Worm (Caenorhabditis elegans) whole organism, L1 larva: ENCODE results near the gene rab-14.

Experiments used
- C04F5.9 ChIP-seq: sonication (generic microtip); optimal IDR thresholded peaks from 2 replicates; lab custom pipeline; 2016; ENCODE audit warnings: missing genetic modification characterization, missing compliant biosample characterization
- C34B4.2 ChIP-seq: sonication (generic microtip); optimal IDR thresholded peaks from 2 replicates; lab custom pipeline; 2017; ENCODE audit warnings: mild to moderate bottlenecking, missing genetic modification characterization, missing compliant biosample characterization
- F16B12.6 ChIP-seq: fragments of 150-350 bp; optimal IDR thresholded peaks from 2 replicates; lab custom pipeline; 2014; ENCODE audit warnings: missing biosample characterization, missing genetic modification characterization
- alr-1 ChIP-seq: fragments of 200-800 bp; sonication (Bioruptor generic); optimal IDR thresholded peaks from 2 replicates; lab custom pipeline; 2018; ENCODE audit warnings: borderline replicate concordance, mild to moderate bottlenecking, missing genetic modification characterization, missing compliant biosample characterization
- aly-2 ChIP-seq: fragments of 150-350 bp; optimal IDR thresholded peaks from 2 replicates; lab custom pipeline; 2014; ENCODE audit warnings: missing biosample characterization, missing genetic modification characterization
- ceh-63 ChIP-seq: fragments of 200-800 bp; sonication (Bioruptor generic); optimal IDR thresholded peaks from 2 replicates; lab custom pipeline; 2018; ENCODE audit warnings: mild to moderate bottlenecking, missing genetic modification characterization, missing compliant biosample characterization
- ceh-82 ChIP-seq, 3 experiments: fragments of 150-350 bp in 1 of 3; sonication (generic microtip) in 2 of 3; optimal IDR thresholded peaks; 2 replicates each; lab custom pipeline; 2014 to 2017; ENCODE audit warnings: missing biosample characterization in 3 of 3, missing genetic modification characterization in 3 of 3
- efl-1 ChIP-seq, 4 experiments: fragments of 150-350 bp; optimal IDR thresholded peaks in 3 of 4; peaks in 1 of 4; 1 replicate in 1 of 4; 2 replicates in 3 of 4; lab custom pipeline; 2014; ENCODE audit warnings: missing biosample characterization in 2 of 4, missing genetic modification characterization in 2 of 4, missing genetic modification reagents in 2 of 4
- efl-3 ChIP-seq: fragments of 200-800 bp; sonication (Bioruptor generic); optimal IDR thresholded peaks from 2 replicates; lab custom pipeline; 2018; ENCODE audit warnings: mild to moderate bottlenecking, missing genetic modification characterization, missing compliant biosample characterization
- egl-27 ChIP-seq, 2 experiments: fragments of 150-350 bp in 1 of 2; sonication (generic microtip); optimal IDR thresholded peaks; 3 replicates each; lab custom pipeline; 2017 to 2018; ENCODE audit warnings: missing biosample characterization in 2 of 2, missing genetic modification characterization in 2 of 2, missing genetic modification reagents in 2 of 2
- elt-2 ChIP-seq: sonication (generic microtip); optimal IDR thresholded peaks from 2 replicates; lab custom pipeline; 2016; ENCODE audit warnings: missing genetic modification characterization, mild to moderate bottlenecking, inconsistent platforms, missing compliant biosample characterization, missing genetic modification reagents
- ets-5 ChIP-seq: fragments of 200-800 bp; sonication (Bioruptor generic); IDR thresholded peaks from 2 replicates; pipeline ENCODE4 v1.3.6; 2022; ENCODE audit warnings: missing genetic modification characterization, missing compliant biosample characterization
- fkh-10 ChIP-seq: sonication (generic microtip); optimal IDR thresholded peaks from 2 replicates; lab custom pipeline; 2017; ENCODE audit warnings: missing biosample characterization, missing genetic modification reagents, missing genetic modification characterization
- fkh-8 ChIP-seq: sonication (generic microtip); optimal IDR thresholded peaks from 2 replicates; lab custom pipeline; 2016; ENCODE audit warnings: mild to moderate bottlenecking, missing genetic modification characterization, missing compliant biosample characterization
- hpl-2 ChIP-seq: fragments of 150-350 bp; optimal IDR thresholded peaks from 2 replicates; lab custom pipeline; 2014; ENCODE audit warnings: missing biosample characterization, missing genetic modification reagents, missing genetic modification characterization
- lin-35 ChIP-seq, 2 experiments: fragments of 150-350 bp; optimal IDR thresholded peaks; 2 replicates each; lab custom pipeline; 2014; ENCODE audit warnings: missing biosample characterization in 2 of 2, missing genetic modification characterization in 2 of 2, missing genetic modification reagents in 2 of 2
- lsy-2 ChIP-seq, 2 experiments: fragments of 150-350 bp; optimal IDR thresholded peaks; 2 replicates each; lab custom pipeline; 2014; ENCODE audit warnings: missing biosample characterization in 2 of 2, missing genetic modification characterization in 2 of 2
- mab-9 ChIP-seq: fragments of 200-800 bp; sonication (Bioruptor generic); IDR thresholded peaks from 2 replicates; pipeline ENCODE4 v1.3.6; 2022; ENCODE audit warnings: missing genetic modification reagents, missing genetic modification characterization, missing compliant biosample characterization
- mef-2 ChIP-seq: fragments of 150-350 bp; optimal IDR thresholded peaks from 2 replicates; lab custom pipeline; 2014; ENCODE audit warnings: missing biosample characterization, missing genetic modification characterization
- nhr-11 ChIP-seq: fragments of 150-350 bp; optimal IDR thresholded peaks from 2 replicates; lab custom pipeline; 2014; ENCODE audit warnings: missing biosample characterization, missing genetic modification characterization
- nhr-19 ChIP-seq: fragments of 200-800 bp; sonication (Bioruptor generic); conservative IDR thresholded peaks from 2 replicates; pipeline ENCODE4 v1.3.6; 2022; ENCODE audit warnings: missing genetic modification characterization, missing compliant biosample characterization
- nhr-20 ChIP-seq: sonication (generic microtip); optimal IDR thresholded peaks from 2 replicates; lab custom pipeline; 2016; ENCODE audit warnings: mild to moderate bottlenecking, missing genetic modification characterization, missing compliant biosample characterization
- nhr-28 ChIP-seq: fragments of 150-350 bp; optimal IDR thresholded peaks from 2 replicates; lab custom pipeline; 2014; ENCODE audit warnings: missing biosample characterization, missing genetic modification characterization
- nhr-47 ChIP-seq: sonication (generic microtip); optimal IDR thresholded peaks from 2 replicates; lab custom pipeline; 2016; ENCODE audit warnings: mild to moderate bottlenecking, missing genetic modification characterization, moderate library complexity, missing compliant biosample characterization
- nhr-76 ChIP-seq: sonication (generic microtip); optimal IDR thresholded peaks from 2 replicates; lab custom pipeline; 2017; ENCODE audit warnings: missing biosample characterization, missing genetic modification characterization
- pag-3 ChIP-seq: sonication (generic microtip); optimal IDR thresholded peaks from 2 replicates; lab custom pipeline; 2017; ENCODE audit warnings: missing genetic modification characterization, mild to moderate bottlenecking, missing compliant biosample characterization, antibody characterized with exemption, borderline replicate concordance; ENCODE audit not compliant: insufficient read depth
- skn-1 ChIP-seq: fragments of 150-350 bp; optimal IDR thresholded peaks from 2 replicates; lab custom pipeline; 2014; ENCODE audit warnings: missing biosample characterization, missing genetic modification characterization
- unc-130 ChIP-seq: fragments of 150-350 bp; optimal IDR thresholded peaks from 2 replicates; lab custom pipeline; 2017; ENCODE audit warnings: missing biosample characterization, missing genetic modification characterization, inconsistent platforms
- unc-30 ChIP-seq: sonication (generic microtip); optimal IDR thresholded peaks from 2 replicates; lab custom pipeline; 2017; ENCODE audit warnings: missing biosample characterization, missing genetic modification characterization
- unc-62 ChIP-seq: fragments of 150-350 bp; optimal IDR thresholded peaks from 2 replicates; lab custom pipeline; 2014; ENCODE audit warnings: missing biosample characterization, missing genetic modification reagents, missing genetic modification characterization
- xbp-1 ChIP-seq: sonication (generic microtip); optimal IDR thresholded peaks from 2 replicates; lab custom pipeline; 2016; ENCODE audit warnings: missing genetic modification characterization, missing compliant biosample characterization
- zip-4 ChIP-seq: fragments of 200-800 bp; sonication (Bioruptor generic); optimal IDR thresholded peaks from 2 replicates; lab custom pipeline; 2018; ENCODE audit warnings: mild to moderate bottlenecking, missing genetic modification characterization, moderate library complexity, missing compliant biosample characterization
- ztf-11 ChIP-seq, 2 experiments: sonication (generic microtip); optimal IDR thresholded peaks; 2 replicates each; lab custom pipeline; 2016 to 2017; ENCODE audit warnings: missing genetic modification characterization in 2 of 2, missing biosample characterization in 1 of 2, missing compliant biosample characterization in 1 of 2
- ztf-4 ChIP-seq: fragments of 150-350 bp; optimal IDR thresholded peaks from 2 replicates; lab custom pipeline; 2014; ENCODE audit warnings: missing biosample characterization, missing genetic modification characterization

Gene rab-14

DNA sequence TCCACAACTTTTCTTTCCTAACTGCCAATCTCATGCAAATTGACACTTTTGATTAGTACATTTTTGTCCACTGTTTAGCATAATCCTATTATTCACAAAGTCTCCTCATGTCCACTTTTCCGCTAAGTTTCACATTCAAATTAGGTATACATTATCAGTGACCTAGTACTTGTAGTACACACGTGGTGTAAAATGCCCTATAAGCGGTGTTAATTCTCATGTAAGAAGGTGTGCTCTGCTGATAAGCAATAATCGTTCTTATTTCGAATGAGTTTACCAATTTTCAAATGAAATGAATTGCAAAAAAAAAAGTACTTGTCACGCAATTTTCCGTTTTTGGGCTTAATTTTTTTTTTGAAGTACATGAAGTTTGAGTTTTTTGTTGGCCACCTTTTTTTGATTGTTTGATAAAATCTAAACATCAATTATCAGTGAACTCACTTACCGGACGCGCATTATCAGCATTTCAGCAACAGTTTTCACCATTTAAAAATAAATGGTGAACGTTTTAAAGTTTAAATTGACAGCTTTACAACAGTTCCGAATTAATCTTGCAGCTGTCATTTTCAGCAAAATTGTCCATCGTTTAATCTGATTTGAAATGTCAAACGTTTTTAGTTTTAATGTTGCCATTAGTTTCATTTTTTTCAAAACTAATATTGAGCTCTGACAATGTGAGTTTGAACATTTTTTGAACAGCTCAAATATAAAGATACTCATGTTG, 7.6 kb downstream of the rab-14 start:
- TF ChIP-seq skn-1 (tag; lab: Kevin White, UChicago) (no peak), mef-2 (tag; lab: Kevin White, UChicago) (no peak), elt-2 (tag; lab: Kevin White, UChicago) (peak; percentile 79), unc-62 (no peak), fkh-8 (tag; lab: Kevin White, UChicago) (no peak), efl-1 (optimal IDR thresholded peaks at IDR 0.05; lab: Kevin White, UChicago) (no peak), efl-1 (GFP tag; optimal IDR thresholded peaks at IDR 0.05 in 1 of 2; lab: Kevin White, UChicago) (peak in 1 of 2 experiments; percentile 67), nhr-11 (tag; lab: Kevin White, UChicago) (no peak), lin-35 (GFP tag; optimal IDR thresholded peaks at IDR 0.05; lab: Kevin White, UChicago) (peak in 1 of 2 experiments; percentile 23), fkh-10 (GFP tag; lab: Kevin White, UChicago) (no peak)

DNA sequence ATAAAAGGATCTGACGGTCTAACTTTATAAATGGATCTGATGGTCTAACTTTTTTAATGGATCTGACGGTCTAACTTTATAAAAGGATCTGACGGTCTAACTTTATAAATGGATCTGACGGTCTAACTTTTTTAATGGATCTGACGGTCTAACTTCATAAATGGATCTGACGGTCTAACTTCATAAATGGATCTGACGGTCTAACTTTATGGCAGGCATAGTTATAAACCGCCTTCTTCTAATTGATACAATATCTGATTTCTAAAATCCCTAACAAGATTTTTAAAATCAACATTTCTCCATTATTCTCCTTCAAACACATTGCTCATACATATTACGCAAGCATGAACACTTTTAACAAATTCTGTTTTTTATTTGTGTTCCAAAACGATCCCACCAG, 9.4 kb downstream of the rab-14 start, which contains the start of gene K09A9.8:
TSS of gene K09A9.8 (minus strand) at position 101 of the 400 bp plus-strand sequence.
- TF ChIP-seq lsy-2 (tag; optimal IDR thresholded peaks at IDR 0.05; lab: Kevin White, UChicago) (no peak), ztf-11 (tag; optimal IDR thresholded peaks at IDR 0.05; lab: Kevin White, UChicago) (no peak)

DNA sequence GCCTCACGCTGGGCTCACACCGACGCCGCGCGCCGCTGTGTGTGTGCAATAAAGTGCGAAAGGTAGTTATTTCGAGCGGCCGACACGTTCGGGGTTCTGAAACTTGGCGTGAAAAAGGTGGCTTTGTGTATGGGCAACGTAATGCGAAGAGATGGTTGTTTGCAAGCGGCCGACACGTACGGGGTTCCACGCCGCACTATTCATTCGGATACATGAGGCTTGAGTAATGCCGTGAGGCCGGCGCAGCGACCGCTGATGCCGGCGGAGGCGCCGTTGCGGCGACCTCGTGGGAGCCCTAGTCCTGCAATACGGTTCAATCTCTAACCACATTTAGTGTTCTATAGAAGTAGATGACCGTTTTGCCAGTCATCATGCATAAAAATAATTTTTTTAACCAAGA, 12.4 kb downstream of the rab-14 start:
- TF ChIP-seq F16B12.6 (no peak), nhr-76 (no peak), efl-3 (no peak), nhr-19 (GFP tag; lab: Robert Waterston, UW) (no peak), egl-27 (tag; optimal IDR thresholded peaks at IDR 0.05; lab: Kevin White, UChicago) (no peak), fkh-10 (GFP tag; lab: Kevin White, UChicago) (no peak), alr-1 (no peak), ceh-82 (tag; optimal IDR thresholded peaks at IDR 0.05; lab: Kevin White, UChicago) (no peak), nhr-47 (tag; lab: Kevin White, UChicago) (no peak), C04F5.9 (tag; lab: Kevin White, UChicago) (no peak), zip-4 (GFP tag; lab: Kevin White, UChicago) (no peak), pag-3 (tag; lab: Kevin White, UChicago) (no peak), lin-35 (GFP tag; optimal IDR thresholded peaks at IDR 0.05; lab: Kevin White, UChicago) (no peak), ceh-63 (GFP tag; lab: Kevin White, UChicago) (no peak)

DNA sequence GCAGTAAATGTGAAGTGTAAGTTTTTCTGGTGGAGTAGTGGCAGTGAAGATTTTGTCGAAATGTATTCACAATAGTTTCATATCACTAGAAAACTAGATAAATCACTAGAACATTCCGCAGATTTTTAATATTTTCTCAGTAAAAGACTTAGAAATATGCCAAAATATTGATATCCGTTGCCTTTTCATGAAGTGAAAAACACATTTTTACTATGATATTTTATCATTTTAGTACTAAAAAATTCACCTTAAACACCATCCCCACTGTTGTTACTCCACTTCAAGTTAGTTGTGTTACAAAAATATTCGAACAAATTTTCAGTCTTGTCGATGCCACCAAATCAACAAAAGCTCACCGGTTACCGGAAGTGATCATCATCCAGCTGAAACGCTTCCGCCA, 13.1 kb downstream of the rab-14 start:
- no peak for TF ChIP-seq mab-9 (GFP tag; lab: Robert Waterston, UW)
- TF ChIP-seq unc-130 (tag; lab: Kevin White, UChicago): no peak
- no peak for TF ChIP-seq ets-5 (GFP tag; lab: Robert Waterston, UW)
- no peak for TF ChIP-seq nhr-20 (tag; lab: Kevin White, UChicago)
- no peak for TF ChIP-seq lsy-2 (tag; optimal IDR thresholded peaks at IDR 0.05; lab: Kevin White, UChicago)
- no peak for TF ChIP-seq nhr-28 (tag; lab: Kevin White, UChicago)
- no peak for TF ChIP-seq C34B4.2 (tag; lab: Kevin White, UChicago)
- TF ChIP-seq unc-30 (tag; lab: Kevin White, UChicago): no peak
- no peak for TF ChIP-seq hpl-2 (GFP tag; lab: Kevin White, UChicago)
- TF ChIP-seq aly-2 (tag; lab: Kevin White, UChicago): no peak
- TF ChIP-seq xbp-1: no peak
- no peak for TF ChIP-seq ztf-4 (tag; lab: Kevin White, UChicago)
